Worm (Caenorhabditis elegans) whole organism, L2 larva: Measurements from ENCODE around the gene W03F9.2.

Experiments
- C34F6.9 ChIP-seq: fragments of 150-350 bp; optimal IDR thresholded peaks from 2 replicates; lab custom pipeline; 2014; ENCODE audit warnings: missing biosample characterization, missing genetic modification characterization
- F13H6.1 ChIP-seq: sonication (generic microtip); optimal IDR thresholded peaks from 2 replicates; lab custom pipeline; 2016; ENCODE audit warnings: missing genetic modification characterization, missing compliant biosample characterization
- R02D3.7 ChIP-seq: fragments of 150-350 bp; optimal IDR thresholded peaks from 2 replicates; lab custom pipeline; 2014; ENCODE audit warnings: missing biosample characterization, missing genetic modification characterization
- Y55F3AM.14 ChIP-seq: fragments of 200-800 bp; sonication (Bioruptor generic); optimal IDR thresholded peaks from 2 replicates; lab custom pipeline; 2018; ENCODE audit warnings: mild to moderate bottlenecking, missing genetic modification characterization, missing compliant biosample characterization
- ZK546.5 ChIP-seq: sonication (generic microtip); optimal IDR thresholded peaks from 2 replicates; lab custom pipeline; 2017; ENCODE audit warnings: missing biosample characterization, missing genetic modification characterization
- aly-2 ChIP-seq: fragments of 150-350 bp; optimal IDR thresholded peaks from 2 replicates; lab custom pipeline; 2014; ENCODE audit warnings: missing biosample characterization, missing genetic modification characterization
- ama-1 ChIP-seq: fragments of 150-350 bp; optimal IDR thresholded peaks from 2 replicates; lab custom pipeline; 2018; ENCODE audit warnings: inconsistent platforms
- blmp-1 ChIP-seq: sonication (generic microtip); optimal IDR thresholded peaks from 2 replicates; lab custom pipeline; 2017; ENCODE audit warnings: missing genetic modification characterization, mild to moderate bottlenecking, missing compliant biosample characterization, antibody characterized with exemption, moderate library complexity; ENCODE audit not compliant: insufficient read depth
- ceh-16 ChIP-seq: fragments of 150-350 bp; optimal IDR thresholded peaks from 2 replicates; lab custom pipeline; 2014; ENCODE audit warnings: missing biosample characterization, missing genetic modification characterization
- ceh-82 ChIP-seq: fragments of 150-350 bp; optimal IDR thresholded peaks from 2 replicates; lab custom pipeline; 2014; ENCODE audit warnings: missing biosample characterization, missing genetic modification characterization
- crh-2 ChIP-seq: sonication (generic microtip); optimal IDR thresholded peaks from 2 replicates; lab custom pipeline; 2017; ENCODE audit warnings: missing biosample characterization, missing genetic modification characterization
- elt-3 ChIP-seq: sonication (generic microtip); optimal IDR thresholded peaks from 2 replicates; lab custom pipeline; 2017; ENCODE audit warnings: missing biosample characterization, missing genetic modification characterization
- fos-1 ChIP-seq: fragments of 150-350 bp; optimal IDR thresholded peaks from 2 replicates; lab custom pipeline; 2014; ENCODE audit warnings: missing biosample characterization, missing genetic modification characterization
- gmeb-1 ChIP-seq: fragments of 150-350 bp; optimal IDR thresholded peaks from 2 replicates; lab custom pipeline; 2014; ENCODE audit warnings: missing biosample characterization, missing genetic modification characterization
- lin-11 ChIP-seq: fragments of 150-350 bp; sonication (generic microtip); optimal IDR thresholded peaks from 2 replicates; lab custom pipeline; 2014; ENCODE audit warnings: missing biosample characterization, missing genetic modification characterization, inconsistent platforms, mixed read lengths
- lin-13 ChIP-seq: fragments of 150-350 bp; optimal IDR thresholded peaks from 2 replicates; lab custom pipeline; 2014; ENCODE audit warnings: missing biosample characterization, missing genetic modification reagents, missing genetic modification characterization
- lin-39 ChIP-seq: fragments of 150-350 bp; optimal IDR thresholded peaks from 2 replicates; lab custom pipeline; 2014; ENCODE audit warnings: missing biosample characterization, missing genetic modification reagents, missing genetic modification characterization
- lsy-2 ChIP-seq, 2 experiments: fragments of 150-350 bp in 1 of 2; sonication (generic microtip) in 1 of 2; optimal IDR thresholded peaks; 2 replicates each; lab custom pipeline; 2014 to 2017; ENCODE audit warnings: missing biosample characterization in 2 of 2, missing genetic modification characterization in 2 of 2
- mdl-1 ChIP-seq, 2 experiments: fragments of 150-350 bp in 1 of 2; sonication (generic microtip) in 1 of 2; optimal IDR thresholded peaks; 2 replicates each; lab custom pipeline; 2017; ENCODE audit warnings: missing biosample characterization in 2 of 2, missing genetic modification characterization in 2 of 2
- nhr-10 ChIP-seq: sonication (generic microtip); optimal IDR thresholded peaks from 2 replicates; lab custom pipeline; 2017; ENCODE audit warnings: missing biosample characterization, missing genetic modification characterization
- nhr-11 ChIP-seq: fragments of 150-350 bp; optimal IDR thresholded peaks from 2 replicates; lab custom pipeline; 2014; ENCODE audit warnings: missing biosample characterization, missing genetic modification characterization
- nhr-12 ChIP-seq: fragments of 150-350 bp; optimal IDR thresholded peaks from 2 replicates; lab custom pipeline; 2014; ENCODE audit warnings: missing biosample characterization, missing genetic modification characterization
- nhr-129 ChIP-seq: fragments of 150-350 bp; optimal IDR thresholded peaks from 2 replicates; lab custom pipeline; 2014; ENCODE audit warnings: missing biosample characterization, missing genetic modification characterization
- nhr-21 ChIP-seq: fragments of 150-350 bp; optimal IDR thresholded peaks from 2 replicates; lab custom pipeline; 2014; ENCODE audit warnings: missing biosample characterization, missing genetic modification characterization
- nhr-237 ChIP-seq: fragments of 150-350 bp; optimal IDR thresholded peaks from 2 replicates; lab custom pipeline; 2014; ENCODE audit warnings: missing biosample characterization, missing genetic modification characterization
- nhr-25 ChIP-seq: fragments of 150-350 bp; sonication (generic microtip); optimal IDR thresholded peaks from 3 replicates; lab custom pipeline; 2014; ENCODE audit warnings: missing biosample characterization, missing genetic modification characterization
- nhr-6 ChIP-seq: fragments of 150-350 bp; optimal IDR thresholded peaks from 2 replicates; lab custom pipeline; 2014; ENCODE audit warnings: missing biosample characterization, missing genetic modification characterization
- sem-4 ChIP-seq: fragments of 150-350 bp; optimal IDR thresholded peaks from 2 replicates; lab custom pipeline; 2014; ENCODE audit warnings: missing biosample characterization, missing genetic modification reagents, missing genetic modification characterization
- skn-1 ChIP-seq: sonication (generic microtip); optimal IDR thresholded peaks from 2 replicates; lab custom pipeline; 2017; ENCODE audit warnings: missing biosample characterization, missing genetic modification characterization
- sma-3 ChIP-seq: sonication (generic microtip); optimal IDR thresholded peaks from 2 replicates; lab custom pipeline; 2016; ENCODE audit warnings: missing genetic modification reagents, missing genetic modification characterization, missing compliant biosample characterization
- snpc-4 ChIP-seq: fragments of 150-350 bp; optimal IDR thresholded peaks from 2 replicates; lab custom pipeline; 2014; ENCODE audit warnings: missing biosample characterization, missing genetic modification characterization
- unc-39 ChIP-seq: fragments of 150-350 bp; optimal IDR thresholded peaks from 2 replicates; lab custom pipeline; 2014; ENCODE audit warnings: missing biosample characterization, missing genetic modification characterization
- unc-55 ChIP-seq: fragments of 150-350 bp; sonication (generic microtip); optimal IDR thresholded peaks from 3 replicates; lab custom pipeline; 2014; ENCODE audit warnings: missing biosample characterization, missing genetic modification reagents, missing genetic modification characterization
- unc-62 ChIP-seq: fragments of 150-350 bp; optimal IDR thresholded peaks from 2 replicates; lab custom pipeline; 2014; ENCODE audit warnings: missing biosample characterization, missing genetic modification reagents, missing genetic modification characterization
- zag-1 ChIP-seq: fragments of 150-350 bp; optimal IDR thresholded peaks from 2 replicates; lab custom pipeline; 2014; ENCODE audit warnings: missing biosample characterization, missing genetic modification characterization
- ztf-1 ChIP-seq: fragments of 200-800 bp; sonication (Bioruptor generic); conservative IDR thresholded peaks from 2 replicates; pipeline ENCODE4 v1.3.6; 2022; ENCODE audit warnings: missing genetic modification characterization, missing compliant biosample characterization
- ztf-4 ChIP-seq: fragments of 150-350 bp; optimal IDR thresholded peaks from 2 replicates; lab custom pipeline; 2014; ENCODE audit warnings: missing biosample characterization, missing genetic modification characterization

The W03F9.2 gene

ce11 chrV:104474-104873 is 23.4 kb downstream of the W03F9.2 start, which contains the start of gene picd-1:
TSS of gene picd-1 (plus strand) at chrV:104825.
- TF ChIP-seq crh-2 (tag; lab: Kevin White, UChicago), result peak; percentile 74
- peak; percentile 90 for TF ChIP-seq lin-11 (tag; lab: Kevin White, UChicago)
- peak; percentile 67 for TF ChIP-seq nhr-25 (tag; lab: Kevin White, UChicago)
- peak; percentile 42 for TF ChIP-seq sem-4 (tag; lab: Kevin White, UChicago)
- TF ChIP-seq C34F6.9 (tag; lab: Kevin White, UChicago), result peak; percentile 67
- peak; percentile 66 for TF ChIP-seq R02D3.7
- peak; percentile 83 for TF ChIP-seq lin-13 (GFP tag; lab: Kevin White, UChicago)
- TF ChIP-seq mdl-1 (tag; optimal IDR thresholded peaks at IDR 0.05; lab: Kevin White, UChicago), result no peak
- TF ChIP-seq ceh-82 (tag; lab: Kevin White, UChicago), result no peak
- TF ChIP-seq nhr-129 (tag; lab: Kevin White, UChicago), result peak; percentile 70
- peak; percentile 51 for TF ChIP-seq fos-1 (tag; lab: Kevin White, UChicago)
- peak; percentile 78 for TF ChIP-seq sma-3 (GFP tag; lab: Kevin White, UChicago)
- peak; percentile 61 for TF ChIP-seq nhr-21 (tag; lab: Kevin White, UChicago)
- peak; percentile 92 for TF ChIP-seq unc-55 (GFP tag; lab: Kevin White, UChicago)
- TF ChIP-seq ama-1, result peak; percentile 0
- no peak for TF ChIP-seq nhr-10
- TF ChIP-seq lin-39 (tag; lab: Kevin White, UChicago), result no peak
- peak; percentile 33 for TF ChIP-seq ztf-4 (tag; lab: Kevin White, UChicago)
- peak; percentile 79 for TF ChIP-seq gmeb-1 (tag; lab: Kevin White, UChicago)
- peak in 1 of 2 experiments; percentile 84 for TF ChIP-seq lsy-2 (tag; optimal IDR thresholded peaks at IDR 0.05; lab: Kevin White, UChicago)
- TF ChIP-seq unc-39 (tag; lab: Kevin White, UChicago), result no peak
- peak; percentile 57 for TF ChIP-seq snpc-4 (tag; lab: Kevin White, UChicago)

ce11 chrV:103977-104376 is 23.9 kb downstream of the W03F9.2 start, which contains the start of gene rps-27:
TSS of gene rps-27 (minus strand) at chrV:104077.
- TF ChIP-seq lin-11 (tag; lab: Kevin White, UChicago) (no peak), elt-3 (tag; lab: Kevin White, UChicago) (no peak), mdl-1 (tag; optimal IDR thresholded peaks at IDR 0.05; lab: Kevin White, UChicago) (no peak), R02D3.7 (no peak), F13H6.1 (tag; lab: Kevin White, UChicago) (no peak), ceh-16 (tag; lab: Kevin White, UChicago) (no peak), gmeb-1 (tag; lab: Kevin White, UChicago) (no peak), nhr-12 (tag; lab: Kevin White, UChicago) (no peak), unc-62 (GFP tag; lab: Kevin White, UChicago) (no peak)

ce11 chrV:103043-103702 is 24.7 kb downstream of the W03F9.2 start:
- TF ChIP-seq ztf-1 (GFP tag; lab: Robert Waterston, UW) (no peak), mdl-1 (tag; optimal IDR thresholded peaks at IDR 0.05; lab: Kevin White, UChicago) (no peak), ZK546.5 (tag; lab: Kevin White, UChicago) (no peak)

- TF ChIP-seq nhr-237 (tag; lab: Kevin White, UChicago) (no peak), nhr-10 (no peak), mdl-1 (tag; optimal IDR thresholded peaks at IDR 0.05; lab: Kevin White, UChicago) (no peak), nhr-21 (tag; lab: Kevin White, UChicago) (no peak), lin-39 (tag; lab: Kevin White, UChicago) (no peak), blmp-1 (no peak), nhr-6 (tag; lab: Kevin White, UChicago) (no peak), ceh-16 (tag; lab: Kevin White, UChicago) (no peak), R02D3.7 (no peak), zag-1 (no peak), ceh-82 (tag; lab: Kevin White, UChicago) (no peak), F13H6.1 (tag; lab: Kevin White, UChicago) (no peak), nhr-11 (tag; lab: Kevin White, UChicago) (no peak), unc-62 (GFP tag; lab: Kevin White, UChicago) (no peak), crh-2 (tag; lab: Kevin White, UChicago) (no peak), Y55F3AM.14 (GFP tag; lab: Kevin White, UChicago) (no peak), lsy-2 (tag; optimal IDR thresholded peaks at IDR 0.05; lab: Kevin White, UChicago) (no peak), skn-1 (no peak), aly-2 (no peak)
Observed at ce11 chrV:102165-102564, 25.7 kb downstream of the W03F9.2 start.
